Fruit fly (Drosophila melanogaster): ENCODE results near the gene Rcc1.
A peak's percentile ranks its signal among the peaks of the same experiment; 100 is the strongest.

Rcc1 gene

dm6 chr3L:5952132-5952531 lies 19.6 kb upstream of the Rcc1 start (continued):
- TF ChIP-seq CG15601 (tag; optimal IDR thresholded peaks at IDR 0.05) (peak; percentile 32), ci (GFP tag; IDR thresholded peaks at IDR 0.05) (0 out of 3 replicates have a peak, but pooled peaks have one; percentile 27), pum (GFP tag; optimal IDR thresholded peaks at IDR 0.05) (no peak), CG7271 (tag; optimal IDR thresholded peaks at IDR 0.05) (peak; percentile 21), vfl (GFP tag; optimal IDR thresholded peaks at IDR 0.05) (no peak), ERR (GFP tag; optimal IDR thresholded peaks at IDR 0.05) (no peak), B-H1 (GFP tag; IDR thresholded peaks at IDR 0.05) (no peak), sd (tag; optimal IDR thresholded peaks at IDR 0.05) (no peak), hkb (optimal IDR thresholded peaks at IDR 0.05) (no peak), hkb (GFP tag; IDR thresholded peaks at IDR 0.05) (peak; percentile 29; the same call in 1 of the 2 replicates), gsb-n (tag; optimal IDR thresholded peaks at IDR 0.05) (peak; percentile 43), CG4404 (GFP tag; IDR thresholded peaks at IDR 0.05) (no peak), mam (GFP tag; optimal IDR thresholded peaks at IDR 0.05) (no peak), sc (optimal IDR thresholded peaks at IDR 0.05) (no peak), sc (GFP tag; optimal IDR thresholded peaks at IDR 0.05) (no peak), Bgb (GFP tag; IDR thresholded peaks at IDR 0.05; ENCODE audit: partially characterized antibody) (no peak), CG13123 (GFP tag; optimal IDR thresholded peaks at IDR 0.05) (no peak), sim (GFP tag; IDR thresholded peaks at IDR 0.05) (no peak), Ptx1 (GFP tag; IDR thresholded peaks at IDR 0.05) (peak; percentile 19; the same call in 1 of the 2 replicates), row (GFP tag; IDR thresholded peaks at IDR 0.05) (peak; percentile 53), Sry-δ (GFP tag; optimal IDR thresholded peaks at IDR 0.05) (no peak), sens (GFP tag) (peak; percentile 92), nerfin-1 (tag; optimal IDR thresholded peaks at IDR 0.05) (peak; percentile 12), tup (GFP tag; optimal IDR thresholded peaks at IDR 0.05) (no peak), Awh (GFP tag; IDR thresholded peaks at IDR 0.05) (no peak), Doc3 (GFP tag; IDR thresholded peaks at IDR 0.05; ENCODE audit: partially characterized antibody) (no peak), CG2875 (GFP tag; optimal IDR thresholded peaks at IDR 0.05) (peak; percentile 22), cg (GFP tag; optimal IDR thresholded peaks at IDR 0.05) (peak; percentile 52), Med (GFP tag) (no peak), tll (GFP tag; optimal IDR thresholded peaks at IDR 0.05) (peak in 1 of 2 experiments; percentile 53), zf30C (GFP tag; optimal IDR thresholded peaks at IDR 0.05) (peak; percentile 62), gcm (GFP tag; optimal IDR thresholded peaks at IDR 0.05) (peak; percentile 23), CG42726 (GFP tag; IDR thresholded peaks at IDR 0.05; ENCODE audit: partially characterized antibody) (no peak), dimm (GFP tag; IDR thresholded peaks at IDR 0.05) (no peak), Sox102F (GFP tag; optimal IDR thresholded peaks at IDR 0.05) (peak; percentile 60), CG12104 (GFP tag; optimal IDR thresholded peaks at IDR 0.05) (no peak), CG4328 (GFP tag; optimal IDR thresholded peaks at IDR 0.05) (no peak), CG6654 (GFP tag; optimal IDR thresholded peaks at IDR 0.05) (no peak), bigmax (GFP tag; optimal IDR thresholded peaks at IDR 0.05) (no peak), pros (GFP tag; optimal IDR thresholded peaks at IDR 0.05) (no peak), zfh2 (GFP tag; optimal IDR thresholded peaks at IDR 0.05) (no peak), gem (tag; optimal IDR thresholded peaks at IDR 0.05) (peak; percentile 69), inv (GFP tag; IDR thresholded peaks at IDR 0.05; ENCODE audit: partially characterized antibody) (no peak), ATbp (GFP tag; optimal IDR thresholded peaks at IDR 0.05) (peak; percentile 36), CG8765 (GFP tag; IDR thresholded peaks at IDR 0.05) (no peak), vvl (GFP tag; IDR thresholded peaks at IDR 0.05) (peak; percentile 48; the same call in 1 of the 2 replicates), NC2β (GFP tag; optimal IDR thresholded peaks at IDR 0.05) (no peak), CG12299 (tag; optimal IDR thresholded peaks at IDR 0.05) (no peak), trem (tag; optimal IDR thresholded peaks at IDR 0.05) (peak; percentile 28), dmrt99B (tag; optimal IDR thresholded peaks at IDR 0.05) (peak; percentile 62), Bdp1 (GFP tag; optimal IDR thresholded peaks at IDR 0.05) (no peak)

Data from whole organism, embryonic.